Fruit fly (Drosophila melanogaster) whole organism, pupa: ENCODE data around the gene CG32017.

ENCODE experiments used
- CG15710 ChIP-seq: fragments of 200-800 bp; sonication (Bioruptor generic); optimal IDR thresholded peaks from 2 replicates; lab custom pipeline; 2018; ENCODE audit warnings: missing biosample characterization, mild to moderate bottlenecking, missing genetic modification characterization, moderate library complexity
- CG4496 ChIP-seq: fragments of 200-800 bp; sonication (Bioruptor generic); IDR thresholded peaks from 3 replicates; pipeline ENCODE4 v1.3.6; 2022; ENCODE audit warnings: missing biosample characterization, missing genetic modification characterization
- EcR ChIP-seq: fragments of 200-800 bp; sonication (Bioruptor generic); optimal IDR thresholded peaks from 3 replicates; lab custom pipeline; 2019; ENCODE audit warnings: missing biosample characterization, missing genetic modification characterization, mild to moderate bottlenecking, moderate library complexity, missing genetic modification reagents
- Ets98B ChIP-seq: fragments of 200-800 bp; sonication (Bioruptor generic); IDR thresholded peaks from 2 replicates; pipeline ENCODE4 v1.3.6; 2022; ENCODE audit warnings: missing biosample characterization, missing genetic modification characterization
- Pif1A ChIP-seq: fragments of 200-800 bp; sonication (Bioruptor generic); optimal IDR thresholded peaks from 3 replicates; lab custom pipeline; 2016; ENCODE audit warnings: missing biosample characterization, missing genetic modification characterization
- Snoo ChIP-seq: fragments of 200-800 bp; sonication (Bioruptor generic); optimal IDR thresholded peaks from 3 replicates; lab custom pipeline; 2017; ENCODE audit warnings: missing biosample characterization, mild to moderate bottlenecking, missing genetic modification characterization, inconsistent platforms
- fd96Ca ChIP-seq: fragments of 200-800 bp; sonication (Bioruptor generic); IDR thresholded peaks from 3 replicates; pipeline ENCODE4 v1.3.6; 2022; ENCODE audit warnings: missing biosample characterization, missing genetic modification characterization

DNA sequence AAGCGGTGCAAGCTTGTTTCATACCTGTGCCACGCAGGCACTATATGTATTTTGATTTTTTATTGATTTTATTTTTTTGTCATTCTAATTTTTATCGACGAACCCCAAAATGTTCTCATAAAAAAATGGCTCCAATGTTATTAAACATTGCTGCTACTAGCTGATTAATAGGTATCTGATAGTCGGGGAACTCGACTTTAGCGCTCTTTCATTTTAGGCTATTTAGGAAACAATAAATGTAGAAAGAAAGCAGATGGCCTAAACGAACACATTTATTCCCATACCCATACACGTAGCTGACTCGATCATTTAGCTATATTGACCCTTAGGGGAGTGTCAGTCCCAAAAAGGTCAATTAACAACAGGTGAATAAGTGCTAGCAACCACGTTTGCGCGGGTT is 71.7 kb downstream of the CG32017 start:
- TF ChIP-seq Snoo (no peak), Pif1A (GFP tag; lab: Kevin White, UChicago) (no peak), EcR (GFP tag; lab: Kevin White, UChicago) (no peak), fd96Ca (GFP tag; lab: Robert Waterston, UW) (no peak), CG4496 (GFP tag; lab: Robert Waterston, UW) (no peak), CG15710 (tag; lab: Kevin White, UChicago) (no peak), Ets98B (GFP tag; lab: Robert Waterston, UW) (no peak)
